Worm (Caenorhabditis elegans) whole organism, early embryonic: ENCODE results near the gene F40A3.7.

Experiments used
- aly-1 ChIP-seq: sonication (generic microtip); optimal IDR thresholded peaks from 2 replicates; lab custom pipeline; 2016; ENCODE audit warnings: missing genetic modification characterization, missing compliant biosample characterization
- ama-1 ChIP-seq: fragments of 150-350 bp; optimal IDR thresholded peaks from 2 replicates; lab custom pipeline; 2014
- ceh-36 ChIP-seq: sonication (generic microtip); optimal IDR thresholded peaks from 2 replicates; lab custom pipeline; 2016; ENCODE audit warnings: missing genetic modification characterization, inconsistent platforms, missing compliant biosample characterization
- hmg-4 ChIP-seq: fragments of 200-800 bp; sonication (Bioruptor generic); optimal IDR thresholded peaks from 2 replicates; lab custom pipeline; 2018; ENCODE audit warnings: mild to moderate bottlenecking, missing genetic modification characterization, missing compliant biosample characterization

- no peak for TF ChIP-seq ceh-36 (tag; lab: Kevin White, UChicago)
- no peak for TF ChIP-seq ama-1 (lab: Kevin White, UChicago)
- no peak for TF ChIP-seq aly-1 (tag; lab: Kevin White, UChicago)
- TF ChIP-seq hmg-4 (GFP tag; lab: Kevin White, UChicago), result peak; percentile 25
These were observed 45.1 kb downstream of the F40A3.7 start, which contains the start of the genes C37C3.9 and C37C3.18 for ce11 chrV:7854603-7855002.
